Worm (Caenorhabditis elegans) whole organism, L2 larva: ENCODE data around the gene ZC13.1.

Experiments used
- C34F6.9 ChIP-seq: fragments of 150-350 bp; optimal IDR thresholded peaks from 2 replicates; lab custom pipeline; 2014; ENCODE audit warnings: missing biosample characterization, missing genetic modification characterization
- F13H6.1 ChIP-seq: sonication (generic microtip); optimal IDR thresholded peaks from 2 replicates; lab custom pipeline; 2016; ENCODE audit warnings: missing genetic modification characterization, missing compliant biosample characterization
- R02D3.7 ChIP-seq: fragments of 150-350 bp; optimal IDR thresholded peaks from 2 replicates; lab custom pipeline; 2014; ENCODE audit warnings: missing biosample characterization, missing genetic modification characterization
- alr-1 ChIP-seq: fragments of 150-350 bp; optimal IDR thresholded peaks from 2 replicates; lab custom pipeline; 2014; ENCODE audit warnings: missing biosample characterization, missing genetic modification characterization
- aly-2 ChIP-seq: fragments of 150-350 bp; optimal IDR thresholded peaks from 2 replicates; lab custom pipeline; 2014; ENCODE audit warnings: missing biosample characterization, missing genetic modification characterization
- blmp-1 ChIP-seq: sonication (generic microtip); optimal IDR thresholded peaks from 2 replicates; lab custom pipeline; 2017; ENCODE audit warnings: missing genetic modification characterization, mild to moderate bottlenecking, missing compliant biosample characterization, antibody characterized with exemption, moderate library complexity; ENCODE audit not compliant: insufficient read depth
- ceh-16 ChIP-seq: fragments of 150-350 bp; optimal IDR thresholded peaks from 2 replicates; lab custom pipeline; 2014; ENCODE audit warnings: missing biosample characterization, missing genetic modification characterization
- ceh-82 ChIP-seq: fragments of 150-350 bp; optimal IDR thresholded peaks from 2 replicates; lab custom pipeline; 2014; ENCODE audit warnings: missing biosample characterization, missing genetic modification characterization
- crh-2 ChIP-seq: sonication (generic microtip); optimal IDR thresholded peaks from 2 replicates; lab custom pipeline; 2017; ENCODE audit warnings: missing biosample characterization, missing genetic modification characterization
- dmd-4 ChIP-seq: sonication (generic microtip); optimal IDR thresholded peaks from 2 replicates; lab custom pipeline; 2017; ENCODE audit warnings: missing biosample characterization, missing genetic modification characterization
- egl-27 ChIP-seq: sonication (generic microtip); optimal IDR thresholded peaks from 3 replicates; lab custom pipeline; 2017; ENCODE audit warnings: missing biosample characterization, missing genetic modification reagents, missing genetic modification characterization
- elt-1 ChIP-seq: fragments of 150-350 bp; optimal IDR thresholded peaks from 2 replicates; lab custom pipeline; 2014; ENCODE audit warnings: missing biosample characterization, missing genetic modification characterization
- fos-1 ChIP-seq: fragments of 150-350 bp; optimal IDR thresholded peaks from 2 replicates; lab custom pipeline; 2014; ENCODE audit warnings: missing biosample characterization, missing genetic modification characterization
- lin-11 ChIP-seq: fragments of 150-350 bp; sonication (generic microtip); optimal IDR thresholded peaks from 2 replicates; lab custom pipeline; 2014; ENCODE audit warnings: missing biosample characterization, missing genetic modification characterization, inconsistent platforms, mixed read lengths
- lin-13 ChIP-seq: fragments of 150-350 bp; optimal IDR thresholded peaks from 2 replicates; lab custom pipeline; 2014; ENCODE audit warnings: missing biosample characterization, missing genetic modification reagents, missing genetic modification characterization
- lin-39 ChIP-seq: fragments of 150-350 bp; optimal IDR thresholded peaks from 2 replicates; lab custom pipeline; 2014; ENCODE audit warnings: missing biosample characterization, missing genetic modification reagents, missing genetic modification characterization
- lsy-2 ChIP-seq, 2 experiments: fragments of 150-350 bp in 1 of 2; sonication (generic microtip) in 1 of 2; optimal IDR thresholded peaks; 2 replicates each; lab custom pipeline; 2014 to 2017; ENCODE audit warnings: missing biosample characterization in 2 of 2, missing genetic modification characterization in 2 of 2
- mab-5 ChIP-seq: fragments of 150-350 bp; optimal IDR thresholded peaks from 2 replicates; lab custom pipeline; 2014; ENCODE audit warnings: missing biosample characterization, missing genetic modification characterization
- mbf-1 ChIP-seq: sonication (generic microtip); optimal IDR thresholded peaks from 2 replicates; lab custom pipeline; 2017; ENCODE audit warnings: missing biosample characterization, missing genetic modification characterization
- mdl-1 ChIP-seq, 2 experiments: fragments of 150-350 bp in 1 of 2; sonication (generic microtip) in 1 of 2; optimal IDR thresholded peaks; 2 replicates each; lab custom pipeline; 2017; ENCODE audit warnings: missing biosample characterization in 2 of 2, missing genetic modification characterization in 2 of 2
- nhr-10 ChIP-seq: sonication (generic microtip); optimal IDR thresholded peaks from 2 replicates; lab custom pipeline; 2017; ENCODE audit warnings: missing biosample characterization, missing genetic modification characterization
- nhr-11 ChIP-seq: fragments of 150-350 bp; optimal IDR thresholded peaks from 2 replicates; lab custom pipeline; 2014; ENCODE audit warnings: missing biosample characterization, missing genetic modification characterization
- nhr-12 ChIP-seq: fragments of 150-350 bp; optimal IDR thresholded peaks from 2 replicates; lab custom pipeline; 2014; ENCODE audit warnings: missing biosample characterization, missing genetic modification characterization
- nhr-129 ChIP-seq: fragments of 150-350 bp; optimal IDR thresholded peaks from 2 replicates; lab custom pipeline; 2014; ENCODE audit warnings: missing biosample characterization, missing genetic modification characterization
- nhr-21 ChIP-seq: fragments of 150-350 bp; optimal IDR thresholded peaks from 2 replicates; lab custom pipeline; 2014; ENCODE audit warnings: missing biosample characterization, missing genetic modification characterization
- nhr-23 ChIP-seq: fragments of 150-350 bp; optimal IDR thresholded peaks from 2 replicates; lab custom pipeline; 2014; ENCODE audit warnings: missing biosample characterization, missing genetic modification reagents, missing genetic modification characterization
- nhr-237 ChIP-seq: fragments of 150-350 bp; optimal IDR thresholded peaks from 2 replicates; lab custom pipeline; 2014; ENCODE audit warnings: missing biosample characterization, missing genetic modification characterization
- nhr-25 ChIP-seq: fragments of 150-350 bp; sonication (generic microtip); optimal IDR thresholded peaks from 3 replicates; lab custom pipeline; 2014; ENCODE audit warnings: missing biosample characterization, missing genetic modification characterization
- nhr-6 ChIP-seq: fragments of 150-350 bp; optimal IDR thresholded peaks from 2 replicates; lab custom pipeline; 2014; ENCODE audit warnings: missing biosample characterization, missing genetic modification characterization
- nhr-77 ChIP-seq: fragments of 150-350 bp; optimal IDR thresholded peaks from 2 replicates; lab custom pipeline; 2014; ENCODE audit warnings: missing biosample characterization, missing genetic modification characterization
- peb-1 ChIP-seq: fragments of 150-350 bp; optimal IDR thresholded peaks from 2 replicates; lab custom pipeline; 2014; ENCODE audit warnings: missing biosample characterization, missing genetic modification characterization
- sem-4 ChIP-seq: fragments of 150-350 bp; optimal IDR thresholded peaks from 2 replicates; lab custom pipeline; 2014; ENCODE audit warnings: missing biosample characterization, missing genetic modification reagents, missing genetic modification characterization
- sma-3 ChIP-seq: sonication (generic microtip); optimal IDR thresholded peaks from 2 replicates; lab custom pipeline; 2016; ENCODE audit warnings: missing genetic modification reagents, missing genetic modification characterization, missing compliant biosample characterization
- sma-9 ChIP-seq, 2 experiments: fragments of 150-350 bp in 1 of 2; sonication (generic microtip) in 1 of 2; optimal IDR thresholded peaks; 2 replicates each; lab custom pipeline; 2014 to 2016; ENCODE audit warnings: missing genetic modification characterization in 2 of 2, mild to moderate bottlenecking in 1 of 2, missing biosample characterization in 1 of 2, missing compliant biosample characterization in 1 of 2, missing genetic modification reagents in 1 of 2, moderate library complexity in 1 of 2
- snpc-4 ChIP-seq: fragments of 150-350 bp; optimal IDR thresholded peaks from 2 replicates; lab custom pipeline; 2014; ENCODE audit warnings: missing biosample characterization, missing genetic modification characterization
- unc-39 ChIP-seq: fragments of 150-350 bp; optimal IDR thresholded peaks from 2 replicates; lab custom pipeline; 2014; ENCODE audit warnings: missing biosample characterization, missing genetic modification characterization
- unc-55 ChIP-seq: fragments of 150-350 bp; sonication (generic microtip); optimal IDR thresholded peaks from 3 replicates; lab custom pipeline; 2014; ENCODE audit warnings: missing biosample characterization, missing genetic modification reagents, missing genetic modification characterization
- zag-1 ChIP-seq: fragments of 150-350 bp; optimal IDR thresholded peaks from 2 replicates; lab custom pipeline; 2014; ENCODE audit warnings: missing biosample characterization, missing genetic modification characterization
- ztf-11 ChIP-seq: sonication (generic microtip); optimal IDR thresholded peaks from 2 replicates; lab custom pipeline; 2017; ENCODE audit warnings: missing biosample characterization, missing genetic modification characterization
- ztf-4 ChIP-seq: fragments of 150-350 bp; optimal IDR thresholded peaks from 2 replicates; lab custom pipeline; 2014; ENCODE audit warnings: missing biosample characterization, missing genetic modification characterization

The ZC13.1 gene

ce11 chrX:861378-861777 lies 15.7 kb upstream of the ZC13.1 start:
- TF ChIP-seq zag-1 (tag; lab: Kevin White, UChicago), result no peak
- peak; percentile 4 for TF ChIP-seq nhr-25 (tag; lab: Kevin White, UChicago)
- TF ChIP-seq snpc-4 (tag; lab: Kevin White, UChicago), result no peak
- TF ChIP-seq aly-2 (tag; lab: Kevin White, UChicago), result peak; percentile 25
- peak; percentile 47 for TF ChIP-seq sma-9 (GFP tag; optimal IDR thresholded peaks at IDR 0.05; lab: Kevin White, UChicago)
- no peak for TF ChIP-seq sma-9 (tag; optimal IDR thresholded peaks at IDR 0.05; lab: Kevin White, UChicago)

- TF ChIP-seq ztf-11 (no peak), nhr-237 (tag; lab: Kevin White, UChicago) (no peak), R02D3.7 (tag; lab: Kevin White, UChicago) (no peak), nhr-23 (tag; lab: Kevin White, UChicago) (no peak), nhr-10 (tag; lab: Kevin White, UChicago) (no peak), nhr-25 (tag; lab: Kevin White, UChicago) (no peak), nhr-11 (tag; lab: Kevin White, UChicago) (no peak), alr-1 (no peak)
These were observed 13.6 kb upstream of the ZC13.1 start, which contains the start of gene cdo-1 for ce11 chrX:863478-863877. TSS of gene cdo-1 (minus strand) at chrX:863578.

- TF ChIP-seq nhr-21 (tag; lab: Kevin White, UChicago), result peak; percentile 89
- TF ChIP-seq elt-1 (tag; lab: Kevin White, UChicago), result no peak
- peak; percentile 53 to 77 for TF ChIP-seq mdl-1 (tag; optimal IDR thresholded peaks at IDR 0.05; lab: Kevin White, UChicago)
- TF ChIP-seq unc-39 (tag; lab: Kevin White, UChicago), result no peak
- peak; percentile 59 for TF ChIP-seq nhr-6
- peak; percentile 2 for TF ChIP-seq ztf-4 (tag; lab: Kevin White, UChicago)
- TF ChIP-seq sma-3 (GFP tag; lab: Kevin White, UChicago), result peak; percentile 89
- TF ChIP-seq F13H6.1, result peak; percentile 50
- TF ChIP-seq blmp-1 (tag; lab: Kevin White, UChicago), result peak; percentile 72
- TF ChIP-seq sma-9 (GFP tag; optimal IDR thresholded peaks at IDR 0.05; lab: Kevin White, UChicago), result peak; percentile 97
- no peak for TF ChIP-seq sma-9 (tag; optimal IDR thresholded peaks at IDR 0.05; lab: Kevin White, UChicago)
- TF ChIP-seq nhr-237 (tag; lab: Kevin White, UChicago), result no peak
- peak; percentile 28 for TF ChIP-seq egl-27 (tag; lab: Kevin White, UChicago)
- peak; percentile 31 for TF ChIP-seq fos-1 (tag; lab: Kevin White, UChicago)
- TF ChIP-seq nhr-25 (tag; lab: Kevin White, UChicago), result peak; percentile 94
- no peak for TF ChIP-seq unc-55 (GFP tag; lab: Kevin White, UChicago)
- TF ChIP-seq snpc-4 (tag; lab: Kevin White, UChicago), result no peak
- TF ChIP-seq R02D3.7 (tag; lab: Kevin White, UChicago), result no peak
- peak; percentile 60 for TF ChIP-seq crh-2 (tag; lab: Kevin White, UChicago)
- TF ChIP-seq ceh-82, result no peak
- TF ChIP-seq lin-11 (tag; lab: Kevin White, UChicago), result no peak
- no peak for TF ChIP-seq nhr-77
- TF ChIP-seq C34F6.9 (tag; lab: Kevin White, UChicago), result no peak
- TF ChIP-seq lin-39 (tag; lab: Kevin White, UChicago), result no peak
- peak in 1 of 2 experiments; percentile 25 for TF ChIP-seq lsy-2 (tag; optimal IDR thresholded peaks at IDR 0.05; lab: Kevin White, UChicago)
- TF ChIP-seq nhr-129, result peak; percentile 51
- no peak for TF ChIP-seq aly-2 (tag; lab: Kevin White, UChicago)
- no peak for TF ChIP-seq nhr-11 (tag; lab: Kevin White, UChicago)
These were observed 12.7 kb upstream of the ZC13.1 start for ce11 chrX:864293-864731.

DNA sequence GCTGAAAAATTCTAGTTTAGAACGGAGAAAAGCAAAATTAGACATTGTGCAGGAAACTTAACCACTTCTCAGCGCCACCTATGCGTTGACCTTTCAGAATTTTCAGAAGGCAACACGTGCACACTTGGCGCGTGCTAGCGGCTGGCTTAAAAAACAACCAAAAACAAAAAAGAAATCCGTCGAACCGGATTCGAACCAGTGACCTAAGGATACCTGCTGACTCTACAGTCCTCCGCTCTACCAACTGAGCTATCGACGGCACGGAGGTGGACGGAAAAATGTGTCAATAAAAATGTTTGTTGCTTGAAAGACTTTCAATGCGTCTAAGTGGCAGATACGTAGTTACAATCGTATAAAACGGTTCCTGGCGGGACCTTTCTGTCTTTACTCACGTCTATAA lies 11.8 kb upstream of the ZC13.1 start:
- TF ChIP-seq ceh-82 (no peak), nhr-129 (peak; percentile 26)

DNA sequence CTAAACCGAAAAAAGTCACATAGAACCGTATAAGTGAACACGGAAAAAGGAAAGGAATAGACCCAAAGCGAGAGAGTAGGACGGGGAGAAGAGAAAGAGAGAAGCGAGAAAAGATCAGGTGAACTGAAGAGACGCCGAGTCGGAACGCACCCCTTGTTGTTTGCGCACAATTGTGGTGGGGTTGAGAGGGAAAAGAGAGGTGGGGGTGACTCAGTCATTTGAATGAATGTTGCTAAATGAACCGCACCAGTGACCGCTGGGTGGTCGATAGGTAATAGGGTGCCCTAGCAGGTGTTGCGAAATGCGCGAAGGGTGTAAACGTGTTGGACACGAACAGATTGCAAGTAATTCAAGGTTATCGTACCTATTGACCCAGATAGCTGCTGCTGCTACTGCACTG lies 6.0 kb upstream of the ZC13.1 start, which contains the start of gene lgl-1:
Gene lgl-1 (minus strand): TSS at position 70 of the 400 bp plus-strand sequence.
- TF ChIP-seq mbf-1 (tag; lab: Kevin White, UChicago), result no peak
- TF ChIP-seq lin-39 (tag; lab: Kevin White, UChicago), result no peak
- no peak for TF ChIP-seq egl-27 (tag; lab: Kevin White, UChicago)
- TF ChIP-seq ceh-16 (tag; lab: Kevin White, UChicago), result no peak
- TF ChIP-seq sma-3 (GFP tag; lab: Kevin White, UChicago), result peak; percentile 38
- no peak for TF ChIP-seq peb-1
- TF ChIP-seq unc-39 (tag; lab: Kevin White, UChicago), result no peak
- TF ChIP-seq mdl-1 (tag; optimal IDR thresholded peaks at IDR 0.05; lab: Kevin White, UChicago), result no peak
- no peak for TF ChIP-seq R02D3.7 (tag; lab: Kevin White, UChicago)
- TF ChIP-seq C34F6.9 (tag; lab: Kevin White, UChicago), result peak; percentile 27
- peak; percentile 28 for TF ChIP-seq blmp-1 (tag; lab: Kevin White, UChicago)
- TF ChIP-seq nhr-25 (tag; lab: Kevin White, UChicago), result peak; percentile 76
- TF ChIP-seq unc-55 (GFP tag; lab: Kevin White, UChicago), result peak; percentile 40
- TF ChIP-seq nhr-23 (tag; lab: Kevin White, UChicago), result no peak
- no peak for TF ChIP-seq alr-1
- TF ChIP-seq nhr-6, result no peak
- TF ChIP-seq dmd-4 (tag; lab: Kevin White, UChicago), result no peak
- peak; percentile 6 for TF ChIP-seq crh-2 (tag; lab: Kevin White, UChicago)
- no peak for TF ChIP-seq nhr-237 (tag; lab: Kevin White, UChicago)
- TF ChIP-seq sma-9 (GFP tag; optimal IDR thresholded peaks at IDR 0.05; lab: Kevin White, UChicago), result peak; percentile 13
- TF ChIP-seq sma-9 (tag; optimal IDR thresholded peaks at IDR 0.05; lab: Kevin White, UChicago), result no peak
- peak; percentile 46 for TF ChIP-seq F13H6.1
- no peak for TF ChIP-seq sem-4 (tag; lab: Kevin White, UChicago)
- no peak for TF ChIP-seq mab-5 (tag; lab: Kevin White, UChicago)
- no peak for TF ChIP-seq nhr-10 (tag; lab: Kevin White, UChicago)
- peak; percentile 83 for TF ChIP-seq fos-1 (tag; lab: Kevin White, UChicago)
- no peak for TF ChIP-seq zag-1 (tag; lab: Kevin White, UChicago)
- TF ChIP-seq lin-13 (GFP tag; lab: Kevin White, UChicago), result no peak
- TF ChIP-seq lsy-2 (tag; optimal IDR thresholded peaks at IDR 0.05; lab: Kevin White, UChicago), result no peak
- TF ChIP-seq nhr-12 (tag; lab: Kevin White, UChicago), result no peak
